Worm (Caenorhabditis elegans): Measurements from ENCODE around the gene R03D7.15.

R03D7.15 gene

ce11 chrII:10925804-10926570, 16.0 kb upstream of the R03D7.15 start, which contains the start of gene metr-1:
Gene metr-1, plus strand, starts transcription at chrII:10926561.
- TF ChIP-seq dao-5 (tag; optimal IDR thresholded peaks at IDR 0.05) (no peak), W03F9.2 (tag; optimal IDR thresholded peaks at IDR 0.05) (peak; percentile 39)

ce11 chrII:10930678-10931650, 11.1 kb upstream of the R03D7.15 start:
- no peak for TF ChIP-seq W03F9.2 (tag; optimal IDR thresholded peaks at IDR 0.05)
- TF ChIP-seq him-1 (tag; optimal IDR thresholded peaks at IDR 0.05): no peak
- TF ChIP-seq dao-5 (tag; optimal IDR thresholded peaks at IDR 0.05): no peak

ce11 chrII:10932305-10932704, 9.7 kb upstream of the R03D7.15 start:
- TF ChIP-seq him-1 (tag; optimal IDR thresholded peaks at IDR 0.05) (no peak), dao-5 (tag; optimal IDR thresholded peaks at IDR 0.05) (no peak), W03F9.2 (tag; optimal IDR thresholded peaks at IDR 0.05) (no peak)

ce11 chrII:10933948-10934722, 7.9 kb upstream of the R03D7.15 start:
- TF ChIP-seq dao-5 (tag; optimal IDR thresholded peaks at IDR 0.05) (no peak), W03F9.2 (tag; optimal IDR thresholded peaks at IDR 0.05) (no peak), him-1 (tag; optimal IDR thresholded peaks at IDR 0.05) (no peak)

ce11 chrII:10934786-10935185, 7.2 kb upstream of the R03D7.15 start, which contains the start of gene R03D7.2:
Gene R03D7.2, minus strand, starts transcription at chrII:10935184.
- TF ChIP-seq dao-5 (tag; optimal IDR thresholded peaks at IDR 0.05): no peak
- TF ChIP-seq W03F9.2 (tag; optimal IDR thresholded peaks at IDR 0.05): no peak
- no peak for TF ChIP-seq him-1 (tag; optimal IDR thresholded peaks at IDR 0.05)

ce11 chrII:10935336-10935735, 6.7 kb upstream of the R03D7.15 start:
- TF ChIP-seq him-1 (tag; optimal IDR thresholded peaks at IDR 0.05): no peak
- TF ChIP-seq W03F9.2 (tag; optimal IDR thresholded peaks at IDR 0.05): no peak
- no peak for TF ChIP-seq dao-5 (tag; optimal IDR thresholded peaks at IDR 0.05)

ce11 chrII:10945446-10945845, 3.4 kb downstream of the R03D7.15 start:
- TF ChIP-seq W03F9.2 (tag; optimal IDR thresholded peaks at IDR 0.05) (no peak), dao-5 (tag; optimal IDR thresholded peaks at IDR 0.05) (no peak), him-1 (tag; optimal IDR thresholded peaks at IDR 0.05) (no peak)

- TF ChIP-seq him-1 (tag; optimal IDR thresholded peaks at IDR 0.05) (no peak), W03F9.2 (tag; optimal IDR thresholded peaks at IDR 0.05) (no peak), dao-5 (tag; optimal IDR thresholded peaks at IDR 0.05) (no peak)
These were observed 4.8 kb downstream of the R03D7.15 start for ce11 chrII:10946848-10947247.

ce11 chrII:10947317-10947716, 5.3 kb downstream of the R03D7.15 start, which contains the start of the genes tceb-3 and gskl-1:
Gene tceb-3, minus strand, starts transcription at chrII:10947417.
Gene gskl-1, plus strand, starts transcription at chrII:10947559.
- no peak for TF ChIP-seq dao-5 (tag; optimal IDR thresholded peaks at IDR 0.05)
- no peak for TF ChIP-seq W03F9.2 (tag; optimal IDR thresholded peaks at IDR 0.05)
- TF ChIP-seq him-1 (tag; optimal IDR thresholded peaks at IDR 0.05): no peak

- no peak for TF ChIP-seq W03F9.2 (tag; optimal IDR thresholded peaks at IDR 0.05)
- TF ChIP-seq dao-5 (tag; optimal IDR thresholded peaks at IDR 0.05): no peak
- no peak for TF ChIP-seq him-1 (tag; optimal IDR thresholded peaks at IDR 0.05)
These were observed 6.4 kb downstream of the R03D7.15 start for ce11 chrII:10948236-10949025.

- TF ChIP-seq him-1 (tag; optimal IDR thresholded peaks at IDR 0.05) (no peak), dao-5 (tag; optimal IDR thresholded peaks at IDR 0.05) (no peak), W03F9.2 (tag; optimal IDR thresholded peaks at IDR 0.05) (no peak)
These were observed 7.4 kb downstream of the R03D7.15 start for ce11 chrII:10949383-10949782.

ce11 chrII:10950107-10950679, 8.2 kb downstream of the R03D7.15 start, which contains the start of gene gst-5:
Gene gst-5, plus strand, starts transcription at chrII:10950352.
- no peak for TF ChIP-seq him-1 (tag; optimal IDR thresholded peaks at IDR 0.05)
- TF ChIP-seq dao-5 (tag; optimal IDR thresholded peaks at IDR 0.05): no peak
- TF ChIP-seq W03F9.2 (tag; optimal IDR thresholded peaks at IDR 0.05): no peak
